Worm (Caenorhabditis elegans) whole organism, midembryonic: Measurements from ENCODE around the gene C44C10.10.

Experiments used
- T22C8.4 ChIP-seq: fragments of 200-800 bp; sonication (Bioruptor generic); IDR thresholded peaks from 2 replicates; pipeline ENCODE4 v1.3.6; 2022; ENCODE audit warnings: missing genetic modification characterization, missing compliant biosample characterization
- cog-1 ChIP-seq: sonication (generic microtip); optimal IDR thresholded peaks from 2 replicates; lab custom pipeline; 2016; ENCODE audit warnings: missing genetic modification characterization, missing compliant biosample characterization
- flt-1 ChIP-seq: fragments of 200-800 bp; sonication (Bioruptor generic); IDR thresholded peaks from 2 replicates; pipeline ENCODE4 v1.3.6; 2022; ENCODE audit warnings: missing genetic modification characterization, missing compliant biosample characterization
- klf-2 ChIP-seq: fragments of 200-800 bp; sonication (Bioruptor generic); conservative IDR thresholded peaks from 2 replicates; pipeline ENCODE4 v1.3.6; 2022; ENCODE audit warnings: missing genetic modification reagents, missing genetic modification characterization, missing compliant biosample characterization
- med-1 ChIP-seq: sonication (generic microtip); optimal IDR thresholded peaks from 2 replicates; lab custom pipeline; 2017; ENCODE audit warnings: missing genetic modification characterization, mild to moderate bottlenecking, missing compliant biosample characterization, antibody characterized with exemption, missing genetic modification reagents; ENCODE audit not compliant: insufficient read depth
- ref-1 ChIP-seq: fragments of 200-800 bp; sonication (Bioruptor generic); conservative IDR thresholded peaks from 2 replicates; pipeline ENCODE4 v1.3.6; 2022; ENCODE audit warnings: missing genetic modification reagents, missing genetic modification characterization, missing compliant biosample characterization
- tab-1 ChIP-seq: fragments of 200-800 bp; sonication (Bioruptor generic); IDR thresholded peaks from 2 replicates; pipeline ENCODE4 v1.3.6; 2022; ENCODE audit warnings: missing genetic modification characterization, missing compliant biosample characterization
- ztf-23 ChIP-seq: fragments of 200-800 bp; sonication (Bioruptor generic); IDR thresholded peaks from 2 replicates; pipeline ENCODE4 v1.3.6; 2022; ENCODE audit warnings: missing genetic modification reagents, missing genetic modification characterization, missing compliant biosample characterization
- ztf-29 ChIP-seq: fragments of 200-800 bp; sonication (Bioruptor generic); IDR thresholded peaks from 2 replicates; pipeline ENCODE4 v1.3.6; 2022; ENCODE audit warnings: missing genetic modification reagents, missing genetic modification characterization, missing compliant biosample characterization

C44C10.10 gene

DNA sequence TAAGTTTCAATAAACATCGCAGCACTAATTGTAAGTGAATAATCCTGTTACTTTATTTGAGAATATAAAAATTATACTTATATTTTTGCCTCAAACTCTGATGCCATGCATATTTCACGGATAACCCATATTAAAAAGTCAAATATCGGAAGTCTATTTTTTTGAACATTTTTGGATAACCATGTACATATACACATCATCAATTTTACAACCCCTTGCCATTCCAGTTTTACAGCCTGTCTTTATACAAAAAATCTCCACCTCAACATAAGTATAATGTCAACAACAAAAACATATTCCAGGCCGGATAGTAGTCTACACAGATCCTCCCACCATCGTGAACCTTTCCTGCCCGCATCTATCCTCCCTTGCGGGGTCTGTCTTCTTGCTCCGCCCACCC is 5.9 kb upstream of the C44C10.10 start, which contains the start of gene hnd-1:
hnd-1 (plus strand) TSS at position 301 of the 400 bp plus-strand sequence.
- TF ChIP-seq T22C8.4, result no peak
- no peak for TF ChIP-seq ztf-29 (GFP tag; lab: Robert Waterston, UW)

DNA sequence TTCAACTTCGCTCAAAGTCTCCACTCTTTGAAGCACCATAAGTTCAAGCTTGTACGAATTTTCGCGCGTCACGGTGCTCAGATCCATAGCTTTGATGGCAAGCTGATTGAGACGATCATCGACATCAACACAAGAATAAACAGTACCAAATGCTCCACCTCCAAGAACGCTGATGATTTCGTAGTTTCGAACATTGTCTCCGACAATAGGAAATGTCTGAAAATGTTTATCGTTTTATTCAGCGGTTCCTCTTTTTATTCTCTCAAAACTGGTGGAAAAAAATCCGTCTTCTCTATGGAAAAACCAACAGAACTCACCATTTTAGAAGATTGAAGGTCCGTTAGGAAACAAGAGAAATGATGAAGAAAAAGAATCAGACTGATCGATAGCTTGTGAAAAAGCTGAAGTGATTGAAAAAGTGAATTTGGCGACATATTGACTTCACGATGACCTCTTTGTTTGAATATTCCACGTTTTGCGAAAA is 2.2 kb upstream of the C44C10.10 start, which contains the start of gene C44C10.7:
C44C10.7 (minus strand) TSS at position 434 of the 484 bp plus-strand sequence.
- TF ChIP-seq tab-1 (GFP tag; lab: Robert Waterston, UW) (no peak), ref-1 (GFP tag; lab: Robert Waterston, UW) (no peak), med-1 (GFP tag; lab: Kevin White, UChicago) (no peak), klf-2 (GFP tag; lab: Robert Waterston, UW) (no peak), flt-1 (GFP tag; lab: Robert Waterston, UW) (no peak), cog-1 (tag; lab: Kevin White, UChicago) (no peak), ztf-29 (GFP tag; lab: Robert Waterston, UW) (no peak), T22C8.4 (no peak), ztf-23 (GFP tag; lab: Robert Waterston, UW) (no peak)

DNA sequence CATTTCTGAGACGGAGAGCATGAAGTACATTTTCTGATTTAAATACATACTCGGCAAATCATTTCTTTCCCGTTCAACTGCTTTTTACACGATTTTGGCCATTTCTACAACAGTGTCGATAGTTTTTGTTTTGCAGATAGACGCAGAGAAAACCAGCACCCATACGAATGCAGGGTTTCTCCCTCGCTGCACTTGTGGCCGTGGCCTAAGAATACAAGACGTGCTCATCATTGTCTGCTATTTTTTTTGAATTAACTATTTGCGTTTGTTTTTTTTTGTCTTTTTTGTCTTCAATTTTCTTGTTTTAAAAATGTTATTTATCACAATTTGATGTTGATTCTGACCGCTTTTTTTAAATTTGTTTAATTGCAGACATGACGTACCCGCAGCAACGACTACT is 3.0 kb downstream of the C44C10.10 start, which contains the start of gene smcl-1:
smcl-1 (plus strand) TSS at position 373 of the 400 bp plus-strand sequence.
- TF ChIP-seq klf-2 (GFP tag; lab: Robert Waterston, UW), result no peak
- peak; percentile 16 for TF ChIP-seq cog-1 (tag; lab: Kevin White, UChicago)

DNA sequence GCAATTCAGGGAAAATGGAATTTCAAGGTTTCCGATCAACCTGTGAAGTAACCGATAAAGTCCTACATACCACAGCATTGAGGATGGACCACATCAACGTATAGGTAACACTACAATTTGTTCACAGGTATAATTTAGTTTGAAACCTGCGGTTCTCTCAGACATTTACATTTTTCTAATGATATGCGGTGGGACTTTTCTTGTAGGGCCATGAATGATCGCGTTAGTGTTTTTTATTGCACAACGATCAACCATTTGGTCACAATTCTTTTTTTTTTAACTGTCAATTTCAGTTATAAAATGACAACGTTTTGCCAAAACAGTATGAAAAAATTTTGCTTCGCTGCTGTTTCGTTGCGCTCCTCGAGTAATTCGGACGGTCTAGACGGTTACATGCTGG is 6.6 kb downstream of the C44C10.10 start, which contains the start of gene C44C10.12:
C44C10.12 (plus strand) TSS at position 301 of the 400 bp plus-strand sequence.
- TF ChIP-seq med-1 (GFP tag; lab: Kevin White, UChicago) (no peak), tab-1 (GFP tag; lab: Robert Waterston, UW) (no peak), ref-1 (GFP tag; lab: Robert Waterston, UW) (no peak), cog-1 (tag; lab: Kevin White, UChicago) (no peak), klf-2 (GFP tag; lab: Robert Waterston, UW) (no peak), flt-1 (GFP tag; lab: Robert Waterston, UW) (no peak), ztf-29 (GFP tag; lab: Robert Waterston, UW) (no peak), T22C8.4 (no peak), ztf-23 (GFP tag; lab: Robert Waterston, UW) (no peak)

DNA sequence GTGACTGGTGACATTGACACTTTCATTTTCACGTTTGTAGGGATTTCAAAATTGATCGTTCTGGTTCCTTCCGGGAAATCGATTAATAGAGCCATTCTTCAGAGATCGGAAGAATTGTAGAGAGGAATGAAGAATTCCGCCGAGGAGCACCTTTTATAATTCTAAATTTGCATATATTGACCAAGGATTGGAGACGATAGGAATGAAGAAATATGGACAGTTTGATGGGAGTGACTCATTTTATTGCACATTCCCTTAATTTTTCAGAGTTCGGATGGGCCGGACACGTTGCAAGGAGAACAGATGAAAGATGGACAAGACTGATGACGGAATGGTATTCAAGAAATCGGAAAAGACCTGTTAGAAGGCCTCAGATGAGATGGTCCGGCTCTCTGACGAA is 10.1 kb downstream of the C44C10.10 start, which contains the start of gene C44C10.15:
C44C10.15 (minus strand) TSS at position 101 of the 400 bp plus-strand sequence.
- TF ChIP-seq ztf-29 (GFP tag; lab: Robert Waterston, UW) (no peak), tab-1 (GFP tag; lab: Robert Waterston, UW) (no peak), ztf-23 (GFP tag; lab: Robert Waterston, UW) (no peak), klf-2 (GFP tag; lab: Robert Waterston, UW) (no peak)

DNA sequence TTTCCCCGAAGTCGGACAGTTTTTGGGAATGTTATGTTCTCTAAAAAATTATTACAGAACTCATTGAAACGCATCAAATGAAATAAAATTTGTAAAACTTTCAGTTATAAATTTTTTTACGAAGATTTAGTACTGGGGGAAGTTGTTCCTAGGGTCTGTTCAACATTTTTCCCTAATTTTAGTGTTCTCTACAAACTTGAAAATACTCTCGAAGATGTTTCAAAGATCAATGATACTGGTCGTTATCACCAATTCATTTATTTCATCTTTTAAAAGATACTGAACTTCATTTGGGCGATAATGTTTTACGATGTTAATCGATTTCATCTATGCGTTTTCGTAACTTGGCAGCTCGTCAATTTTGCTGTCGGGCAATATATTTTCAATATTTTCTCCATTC is 12.1 kb downstream of the C44C10.10 start, which contains the start of gene C44C10.3:
C44C10.3 (plus strand) TSS at position 301 of the 400 bp plus-strand sequence.
- no peak for TF ChIP-seq med-1 (GFP tag; lab: Kevin White, UChicago)
- no peak for TF ChIP-seq ztf-29 (GFP tag; lab: Robert Waterston, UW)
- no peak for TF ChIP-seq ztf-23 (GFP tag; lab: Robert Waterston, UW)
- no peak for TF ChIP-seq flt-1 (GFP tag; lab: Robert Waterston, UW)
- no peak for TF ChIP-seq T22C8.4
- no peak for TF ChIP-seq ref-1 (GFP tag; lab: Robert Waterston, UW)
- no peak for TF ChIP-seq cog-1 (tag; lab: Kevin White, UChicago)
- TF ChIP-seq klf-2 (GFP tag; lab: Robert Waterston, UW), result no peak
- no peak for TF ChIP-seq tab-1 (GFP tag; lab: Robert Waterston, UW)

DNA sequence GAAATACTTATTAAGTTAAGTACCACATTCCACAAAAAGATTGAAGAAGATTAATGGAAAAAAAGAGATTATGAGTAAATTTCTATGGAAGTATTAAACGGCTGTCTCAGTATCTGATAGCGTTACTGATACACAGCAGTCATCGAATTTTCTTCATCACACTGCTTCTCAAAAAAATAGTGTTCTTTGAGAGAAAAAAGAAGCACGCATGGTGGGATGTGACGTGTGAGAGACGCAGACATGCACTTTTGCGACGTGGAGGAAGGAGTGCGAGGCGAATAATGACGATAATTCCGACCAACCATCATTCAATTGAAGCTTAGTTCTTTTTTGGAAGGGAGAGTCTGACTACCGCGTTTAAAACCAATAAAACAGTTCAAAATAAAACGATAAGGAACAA is 20.1 kb downstream of the C44C10.10 start, which contains the start of gene C44C10.11:
C44C10.11 (minus strand) TSS at position 115 of the 400 bp plus-strand sequence.
- no peak for TF ChIP-seq ztf-29 (GFP tag; lab: Robert Waterston, UW)
- no peak for TF ChIP-seq med-1 (GFP tag; lab: Kevin White, UChicago)
- no peak for TF ChIP-seq klf-2 (GFP tag; lab: Robert Waterston, UW)
- TF ChIP-seq T22C8.4, result no peak
- no peak for TF ChIP-seq tab-1 (GFP tag; lab: Robert Waterston, UW)
- no peak for TF ChIP-seq ref-1 (GFP tag; lab: Robert Waterston, UW)
- TF ChIP-seq cog-1 (tag; lab: Kevin White, UChicago), result no peak
- TF ChIP-seq flt-1 (GFP tag; lab: Robert Waterston, UW), result no peak
- TF ChIP-seq ztf-23 (GFP tag; lab: Robert Waterston, UW), result no peak

DNA sequence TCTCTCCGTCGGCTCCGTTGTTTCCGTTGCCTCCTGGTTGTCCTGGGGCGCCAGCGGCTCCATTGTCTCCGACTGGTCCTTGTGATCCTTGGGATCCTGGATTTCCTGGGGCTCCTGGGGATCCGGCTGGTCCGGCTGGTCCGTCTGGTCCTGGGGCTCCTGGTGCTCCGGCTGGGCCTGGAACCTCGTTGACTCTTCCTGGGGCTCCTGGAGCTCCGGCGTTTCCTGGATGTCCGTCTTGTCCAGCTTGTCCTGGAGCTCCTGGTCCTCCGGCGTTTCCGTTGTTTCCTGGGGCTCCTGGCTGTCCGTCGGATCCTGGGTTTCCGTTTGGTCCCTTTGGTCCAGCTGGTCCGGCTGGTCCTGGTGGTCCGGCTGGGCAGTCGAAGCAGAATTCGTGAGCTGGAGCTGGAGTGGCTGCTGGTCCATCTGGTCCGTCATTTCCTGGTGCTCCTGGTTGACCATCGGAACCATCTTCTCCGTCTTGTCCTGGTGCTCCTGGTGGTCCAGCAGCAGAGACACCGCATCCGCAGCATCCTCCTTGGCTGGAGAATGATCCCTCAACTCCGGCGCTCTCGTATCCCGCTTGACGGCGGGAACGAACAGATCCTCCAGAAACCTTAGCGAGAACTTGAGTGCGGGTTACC is 21.4 kb downstream of the C44C10.10 start:
- TF ChIP-seq ref-1 (GFP tag; lab: Robert Waterston, UW) (no peak), ztf-29 (GFP tag; lab: Robert Waterston, UW) (no peak), flt-1 (GFP tag; lab: Robert Waterston, UW) (no peak), cog-1 (tag; lab: Kevin White, UChicago) (no peak), ztf-23 (GFP tag; lab: Robert Waterston, UW) (no peak), T22C8.4 (no peak), med-1 (GFP tag; lab: Kevin White, UChicago) (no peak)

DNA sequence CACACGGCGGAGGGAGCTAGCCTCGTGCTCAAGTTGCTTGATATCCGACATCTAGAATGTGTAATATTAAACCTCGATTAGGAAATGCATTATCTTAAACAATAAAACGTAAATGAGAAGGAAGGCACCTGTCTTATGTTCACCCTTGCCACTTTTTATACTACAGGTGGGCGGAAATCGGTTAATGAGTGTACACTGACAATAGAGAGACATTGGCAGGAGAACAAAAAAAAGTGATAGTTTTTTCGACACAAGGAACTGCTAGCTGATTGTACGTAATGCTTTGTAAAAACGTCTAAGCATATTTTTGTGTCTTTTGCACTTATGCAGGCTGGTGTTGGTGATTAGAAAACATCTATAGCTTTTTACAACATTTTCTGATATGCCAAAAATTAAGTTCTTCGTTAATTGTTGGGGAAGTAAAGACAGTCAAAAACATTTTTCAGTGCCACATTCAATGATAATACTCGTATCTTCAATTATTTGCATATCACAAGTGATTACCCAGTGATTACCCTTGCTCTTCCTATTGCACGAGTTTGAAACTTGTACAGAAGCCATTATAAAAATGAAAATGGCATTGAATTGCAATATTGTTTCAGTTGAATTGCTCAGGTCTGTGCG is 22.2 kb downstream of the C44C10.10 start, which contains the start of gene col-180:
col-180 (minus strand) TSS at position 51 of the 624 bp plus-strand sequence.
- TF ChIP-seq tab-1 (GFP tag; lab: Robert Waterston, UW) (no peak), ref-1 (GFP tag; lab: Robert Waterston, UW) (no peak), flt-1 (GFP tag; lab: Robert Waterston, UW) (no peak), klf-2 (GFP tag; lab: Robert Waterston, UW) (no peak), cog-1 (tag; lab: Kevin White, UChicago) (no peak), T22C8.4 (no peak), ztf-29 (GFP tag; lab: Robert Waterston, UW) (no peak), med-1 (GFP tag; lab: Kevin White, UChicago) (no peak), ztf-23 (GFP tag; lab: Robert Waterston, UW) (no peak)
